In the genomic region with DNA sequence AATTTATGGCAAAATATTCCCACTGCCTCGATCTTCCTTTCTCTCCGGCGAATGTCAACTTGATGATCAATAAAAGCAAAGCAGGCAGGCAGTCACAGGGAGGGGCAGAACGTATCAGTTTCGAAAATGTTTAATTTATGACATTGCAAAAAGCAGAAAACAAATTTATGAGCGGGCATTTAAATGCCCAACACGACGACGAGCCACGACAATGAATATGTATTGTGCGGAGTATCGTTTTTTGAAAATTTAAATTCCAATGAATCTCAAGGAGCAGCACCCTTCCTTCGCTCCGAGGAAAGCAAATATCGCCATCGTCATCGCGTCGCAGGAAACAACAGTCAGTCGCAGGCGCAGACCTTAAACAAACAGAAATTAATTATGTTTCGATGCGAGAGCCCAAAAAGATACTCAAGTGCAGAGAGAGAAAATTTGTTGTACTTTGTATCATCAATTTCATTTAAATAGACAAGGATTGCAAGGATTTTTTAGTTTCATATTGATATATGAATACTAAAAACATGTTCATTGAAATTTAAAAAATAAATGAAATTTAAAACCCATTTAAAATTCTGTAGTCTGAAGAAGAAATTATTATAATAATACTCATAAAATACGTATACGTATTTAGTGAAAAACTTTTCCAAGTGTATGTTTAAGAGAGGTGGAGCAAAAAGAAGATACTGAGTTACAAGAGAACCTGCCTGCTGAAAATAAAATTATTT, we compare ENCODE assay signal across 1 fruit fly cellular context.
TF ChIP-seq lines count a peak whose summit lies in the region.

No protein-coding gene starts in this region.

TF ChIP-seq in whole organism, embryonic, 481 proteins besides CTCF, POLR2A, EP300 and RAD21 (continued from another document and continues in another):
- no peak for TF ChIP-seq ftz-f1 (GFP tag; optimal IDR thresholded peaks at IDR 0.05; lab: Kevin White, UChicago)
- TF ChIP-seq Sin3A (optimal IDR thresholded peaks at IDR 0.05; lab: Kevin White, UChicago): no peak
- TF ChIP-seq nmo (GFP tag; optimal IDR thresholded peaks at IDR 0.05; lab: Kevin White, UChicago): peak; percentile 80
- TF ChIP-seq CG3407 (GFP tag; optimal IDR thresholded peaks at IDR 0.05; lab: Kevin White, UChicago): peak; percentile 23
- peak; percentile 33 for TF ChIP-seq Asciz (GFP tag; optimal IDR thresholded peaks at IDR 0.05; lab: Kevin White, UChicago)
- peak; percentile 67 for TF ChIP-seq Sox100B (GFP tag; optimal IDR thresholded peaks at IDR 0.05; lab: Kevin White, UChicago)
- TF ChIP-seq tup (GFP tag; optimal IDR thresholded peaks at IDR 0.05; lab: Kevin White, UChicago): no peak
- no peak for TF ChIP-seq wek (GFP tag; optimal IDR thresholded peaks at IDR 0.05; lab: Kevin White, UChicago)
- TF ChIP-seq Hmx (GFP tag; optimal IDR thresholded peaks at IDR 0.05; lab: Kevin White, UChicago): no peak
- no peak for TF ChIP-seq nau (GFP tag; optimal IDR thresholded peaks at IDR 0.05; lab: Kevin White, UChicago)
- TF ChIP-seq mirr (GFP tag; optimal IDR thresholded peaks at IDR 0.05; lab: Kevin White, UChicago): no peak
- TF ChIP-seq yki (optimal IDR thresholded peaks at IDR 0.05; lab: Kevin White, UChicago): no peak
- peak; percentile 83 for TF ChIP-seq D19A (tag; optimal IDR thresholded peaks at IDR 0.05; lab: Kevin White, UChicago)
- TF ChIP-seq ewg (GFP tag; optimal IDR thresholded peaks at IDR 0.05; lab: Kevin White, UChicago): no peak
- TF ChIP-seq NK7.1 (GFP tag; optimal IDR thresholded peaks at IDR 0.05; lab: Kevin White, UChicago): no peak
- TF ChIP-seq CG6254 (GFP tag; optimal IDR thresholded peaks at IDR 0.05; lab: Kevin White, UChicago): peak; percentile 66
- TF ChIP-seq nerfin-1 (tag; optimal IDR thresholded peaks at IDR 0.05; lab: Kevin White, UChicago): peak; percentile 65
- peak; percentile 29 for TF ChIP-seq pros (GFP tag; optimal IDR thresholded peaks at IDR 0.05; lab: Kevin White, UChicago)
- TF ChIP-seq sim (GFP tag; IDR thresholded peaks at IDR 0.05; lab: Robert Waterston, UW): no peak
- TF ChIP-seq CG6854 (GFP tag; optimal IDR thresholded peaks at IDR 0.05; lab: Kevin White, UChicago): no peak
- no peak for TF ChIP-seq CG9215 (GFP tag; IDR thresholded peaks at IDR 0.05; lab: Robert Waterston, UW)
- TF ChIP-seq CG17829 (tag; optimal IDR thresholded peaks at IDR 0.05; lab: Kevin White, UChicago): peak; percentile 89
- peak; percentile 31 for TF ChIP-seq CG18476 (GFP tag; optimal IDR thresholded peaks at IDR 0.05; lab: Kevin White, UChicago)
- TF ChIP-seq CG15696 (tag; optimal IDR thresholded peaks at IDR 0.05; lab: Kevin White, UChicago): peak; percentile 90
- TF ChIP-seq CG10147 (GFP tag; optimal IDR thresholded peaks at IDR 0.05; lab: Kevin White, UChicago): peak; percentile 27
- no peak for TF ChIP-seq Optix (GFP tag; IDR thresholded peaks at IDR 0.05; lab: Robert Waterston, UW)
- TF ChIP-seq CG32772 (GFP tag; IDR thresholded peaks at IDR 0.05; lab: Robert Waterston, UW): peak; percentile 9; the same call in 1 of the 2 replicates
- TF ChIP-seq CG31388 (GFP tag; optimal IDR thresholded peaks at IDR 0.05; lab: Kevin White, UChicago): no peak
- TF ChIP-seq CG1602 (GFP tag; optimal IDR thresholded peaks at IDR 0.05; lab: Kevin White, UChicago): peak; percentile 44
- TF ChIP-seq CG7271 (tag; optimal IDR thresholded peaks at IDR 0.05; lab: Kevin White, UChicago): peak; percentile 54
- no peak for TF ChIP-seq CG8281 (tag; optimal IDR thresholded peaks at IDR 0.05; lab: Kevin White, UChicago)
- TF ChIP-seq CG4282 (GFP tag; optimal IDR thresholded peaks at IDR 0.05; lab: Kevin White, UChicago): no peak
- no peak for TF ChIP-seq wor (GFP tag; IDR thresholded peaks at IDR 0.05; lab: Robert Waterston, UW)
- no peak for TF ChIP-seq pum (GFP tag; optimal IDR thresholded peaks at IDR 0.05; lab: Kevin White, UChicago)
- peak; percentile 78 for TF ChIP-seq CoRest (tag; optimal IDR thresholded peaks at IDR 0.05; lab: Kevin White, UChicago)
- no peak for TF ChIP-seq D (optimal IDR thresholded peaks at IDR 0.05; lab: Kevin White, UChicago)
- TF ChIP-seq D (GFP tag; optimal IDR thresholded peaks at IDR 0.05; lab: Kevin White, UChicago): peak; percentile 63
- no peak for TF ChIP-seq sob (GFP tag; IDR thresholded peaks at IDR 0.05; lab: Robert Waterston, UW)
- TF ChIP-seq gcm (GFP tag; optimal IDR thresholded peaks at IDR 0.05; lab: Kevin White, UChicago): peak; percentile 85
- peak in 1 of 2 experiments; percentile 58 for TF ChIP-seq Hr51 (GFP tag; optimal IDR thresholded peaks at IDR 0.05; lab: Kevin White, UChicago)
- TF ChIP-seq Elba2 (GFP tag; optimal IDR thresholded peaks at IDR 0.05; lab: Kevin White, UChicago): no peak
- TF ChIP-seq CG11723 (GFP tag; optimal IDR thresholded peaks at IDR 0.05; lab: Kevin White, UChicago): no peak
- no peak for TF ChIP-seq CG7372 (GFP tag; IDR thresholded peaks at IDR 0.05; lab: Robert Waterston, UW)
- TF ChIP-seq Max (GFP tag; optimal IDR thresholded peaks at IDR 0.05; lab: Kevin White, UChicago): no peak
- TF ChIP-seq org-1 (GFP tag; optimal IDR thresholded peaks at IDR 0.05; lab: Kevin White, UChicago): peak; percentile 14
- no peak for TF ChIP-seq Side (GFP tag; optimal IDR thresholded peaks at IDR 0.05; lab: Kevin White, UChicago)
- TF ChIP-seq pan (optimal IDR thresholded peaks at IDR 0.05; lab: Kevin White, UChicago): no peak
- no peak for TF ChIP-seq pan (GFP tag; optimal IDR thresholded peaks at IDR 0.05 in 1 of 2, IDR thresholded peaks at IDR 0.05 in 1 of 2)
- peak; percentile 56 for TF ChIP-seq vvl (GFP tag; IDR thresholded peaks at IDR 0.05; lab: Robert Waterston, UW)
- peak; percentile 41; the same call in 2 of the 3 replicates for TF ChIP-seq dysf (GFP tag; IDR thresholded peaks at IDR 0.05; lab: Robert Waterston, UW)
- no peak for TF ChIP-seq CG12071 (GFP tag; optimal IDR thresholded peaks at IDR 0.05; lab: Kevin White, UChicago)
- TF ChIP-seq ab (GFP tag; optimal IDR thresholded peaks at IDR 0.05; lab: Kevin White, UChicago): no peak
- TF ChIP-seq row (GFP tag; IDR thresholded peaks at IDR 0.05; lab: Robert Waterston, UW): peak; percentile 57
- TF ChIP-seq dmrt99B (tag; optimal IDR thresholded peaks at IDR 0.05; lab: Kevin White, UChicago): peak; percentile 76
- no peak for TF ChIP-seq sug (tag; optimal IDR thresholded peaks at IDR 0.05; lab: Kevin White, UChicago)
- TF ChIP-seq Meics (GFP tag; optimal IDR thresholded peaks at IDR 0.05; lab: Kevin White, UChicago): peak; percentile 43
- no peak for TF ChIP-seq CG3995 (GFP tag; optimal IDR thresholded peaks at IDR 0.05; lab: Kevin White, UChicago)
- TF ChIP-seq mld (GFP tag; IDR thresholded peaks at IDR 0.05; lab: Robert Waterston, UW; ENCODE audit: partially characterized antibody): no peak
- TF ChIP-seq CG2199 (GFP tag; IDR thresholded peaks at IDR 0.05; lab: Robert Waterston, UW): peak; percentile 75; the same call in 2 of the 3 replicates
- peak; percentile 82 for TF ChIP-seq phol (tag; optimal IDR thresholded peaks at IDR 0.05; lab: Kevin White, UChicago)
- TF ChIP-seq CG14667 (GFP tag; IDR thresholded peaks at IDR 0.05; lab: Robert Waterston, UW): peak; percentile 17; the same call in 1 of the 2 replicates
- TF ChIP-seq CG11398 (GFP tag; optimal IDR thresholded peaks at IDR 0.05; lab: Kevin White, UChicago): no peak
- TF ChIP-seq CG13424 (tag; optimal IDR thresholded peaks at IDR 0.05; lab: Kevin White, UChicago): peak; percentile 67
- TF ChIP-seq danr (GFP tag; IDR thresholded peaks at IDR 0.05; lab: Robert Waterston, UW): no peak
- no peak for TF ChIP-seq ATbp (GFP tag; optimal IDR thresholded peaks at IDR 0.05; lab: Kevin White, UChicago)
- peak; percentile 15 for TF ChIP-seq fd102C (GFP tag; optimal IDR thresholded peaks at IDR 0.05; lab: Kevin White, UChicago)
- TF ChIP-seq CG18599 (GFP tag; optimal IDR thresholded peaks at IDR 0.05; lab: Kevin White, UChicago): no peak
- peak; percentile 40; the same call in 1 of the 2 replicates for TF ChIP-seq ara (GFP tag; IDR thresholded peaks at IDR 0.05; lab: Robert Waterston, UW)
- peak; percentile 14 for TF ChIP-seq stwl (tag; optimal IDR thresholded peaks at IDR 0.05; lab: Kevin White, UChicago)
- no peak for TF ChIP-seq CG4707 (GFP tag; optimal IDR thresholded peaks at IDR 0.05; lab: Kevin White, UChicago)
- no peak for TF ChIP-seq Scr (GFP tag; IDR thresholded peaks at IDR 0.05; lab: Robert Waterston, UW; ENCODE audit: partially characterized antibody)
- TF ChIP-seq hkb (optimal IDR thresholded peaks at IDR 0.05; lab: Kevin White, UChicago): no peak
- 0 out of 2 replicates have a peak, but pooled peaks have one; percentile 29 for TF ChIP-seq hkb (GFP tag; IDR thresholded peaks at IDR 0.05; lab: Robert Waterston, UW)
- TF ChIP-seq grn (GFP tag; optimal IDR thresholded peaks at IDR 0.05; lab: Kevin White, UChicago): no peak
- peak; percentile 47; the same call in 1 of the 3 replicates for TF ChIP-seq zfh1 (GFP tag; IDR thresholded peaks at IDR 0.05; lab: Robert Waterston, UW)
- TF ChIP-seq lmd (GFP tag; IDR thresholded peaks at IDR 0.05; lab: Robert Waterston, UW): peak; percentile 26; the same call in 1 of the 2 replicates
- peak; percentile 0 for TF ChIP-seq CG2116 (GFP tag; optimal IDR thresholded peaks at IDR 0.05; lab: Kevin White, UChicago)
- TF ChIP-seq H2.0 (GFP tag; IDR thresholded peaks at IDR 0.05; lab: Robert Waterston, UW): no peak
- TF ChIP-seq CG16815 (GFP tag; optimal IDR thresholded peaks at IDR 0.05; lab: Kevin White, UChicago): peak; percentile 26
- TF ChIP-seq CG17912 (GFP tag; optimal IDR thresholded peaks at IDR 0.05; lab: Kevin White, UChicago): no peak
- peak; percentile 60 for TF ChIP-seq twi (tag; optimal IDR thresholded peaks at IDR 0.05; lab: Kevin White, UChicago)
- no peak for TF ChIP-seq peb (GFP tag; IDR thresholded peaks at IDR 0.05; lab: Robert Waterston, UW)
- no peak; the same call in 1 of the 2 replicates for TF ChIP-seq ranshi (GFP tag; IDR thresholded peaks at IDR 0.05; lab: Robert Waterston, UW)
- no peak for TF ChIP-seq Sry-δ (GFP tag; optimal IDR thresholded peaks at IDR 0.05; lab: Kevin White, UChicago)
- no peak for TF ChIP-seq eve (GFP tag; optimal IDR thresholded peaks at IDR 0.05; lab: Kevin White, UChicago)
- TF ChIP-seq ci (GFP tag; IDR thresholded peaks at IDR 0.05; lab: Robert Waterston, UW): no peak
- peak; percentile 10 for TF ChIP-seq CG8290 (GFP tag; optimal IDR thresholded peaks at IDR 0.05; lab: Kevin White, UChicago)
- no peak for TF ChIP-seq CG8290 (tag; optimal IDR thresholded peaks at IDR 0.05; lab: Kevin White, UChicago)
- TF ChIP-seq CkIIα-i1 (GFP tag; IDR thresholded peaks at IDR 0.05; lab: Robert Waterston, UW): no peak
- no peak for TF ChIP-seq br (optimal IDR thresholded peaks at IDR 0.05; lab: Kevin White, UChicago)
- TF ChIP-seq jigr1 (GFP tag; IDR thresholded peaks at IDR 0.05; lab: Robert Waterston, UW): no peak
- no peak for TF ChIP-seq Camta (GFP tag; optimal IDR thresholded peaks at IDR 0.05; lab: Kevin White, UChicago)
- TF ChIP-seq BtbVII (GFP tag; optimal IDR thresholded peaks at IDR 0.05; lab: Kevin White, UChicago): no peak
- peak; percentile 47 for TF ChIP-seq nom (GFP tag; optimal IDR thresholded peaks at IDR 0.05; lab: Kevin White, UChicago)
- TF ChIP-seq dimm (GFP tag; IDR thresholded peaks at IDR 0.05; lab: Robert Waterston, UW): no peak
- TF ChIP-seq esg (GFP tag; conservative IDR thresholded peaks at IDR 0.05; lab: Robert Waterston, UW): no peak
- no peak for TF ChIP-seq Ada2b (GFP tag; IDR thresholded peaks at IDR 0.05; lab: Robert Waterston, UW)
- TF ChIP-seq Mad (GFP tag; optimal IDR thresholded peaks at IDR 0.05; lab: Kevin White, UChicago): no peak
- no peak for TF ChIP-seq fu2 (GFP tag; optimal IDR thresholded peaks at IDR 0.05; lab: Kevin White, UChicago)
- TF ChIP-seq ttk (GFP tag; IDR thresholded peaks at IDR 0.05; lab: Robert Waterston, UW): no peak
- TF ChIP-seq CG7928 (GFP tag; optimal IDR thresholded peaks at IDR 0.05; lab: Kevin White, UChicago): no peak
- TF ChIP-seq CG12219 (GFP tag; optimal IDR thresholded peaks at IDR 0.05; lab: Kevin White, UChicago): no peak
- no peak for TF ChIP-seq nerfin-2 (GFP tag; IDR thresholded peaks at IDR 0.05; lab: Robert Waterston, UW; ENCODE audit: partially characterized antibody)
- peak; percentile 37; the same call in 1 of the 2 replicates for TF ChIP-seq Awh (GFP tag; IDR thresholded peaks at IDR 0.05; lab: Robert Waterston, UW)
- peak; percentile 43 for TF ChIP-seq CG17328 (GFP tag; IDR thresholded peaks at IDR 0.05; lab: Robert Waterston, UW)
- TF ChIP-seq Hsf (GFP tag; optimal IDR thresholded peaks at IDR 0.05; lab: Kevin White, UChicago): no peak
- TF ChIP-seq crc (GFP tag; optimal IDR thresholded peaks at IDR 0.05; lab: Kevin White, UChicago): no peak
- TF ChIP-seq CG17802 (tag; optimal IDR thresholded peaks at IDR 0.05; lab: Kevin White, UChicago): no peak
- no peak for TF ChIP-seq Lpt (GFP tag; optimal IDR thresholded peaks at IDR 0.05; lab: Kevin White, UChicago)
- peak; percentile 80 for TF ChIP-seq Blimp-1 (GFP tag; optimal IDR thresholded peaks at IDR 0.05; lab: Kevin White, UChicago)
- TF ChIP-seq tll (GFP tag; optimal IDR thresholded peaks at IDR 0.05; lab: Kevin White, UChicago): peak in 1 of 2 experiments; percentile 3
- TF ChIP-seq CG9817 (tag; optimal IDR thresholded peaks at IDR 0.05; lab: Kevin White, UChicago): no peak
- no peak for TF ChIP-seq CG11456 (GFP tag; IDR thresholded peaks at IDR 0.05; lab: Robert Waterston, UW)
- TF ChIP-seq B-H1 (GFP tag; IDR thresholded peaks at IDR 0.05; lab: Robert Waterston, UW): no peak
- TF ChIP-seq gcm2 (GFP tag; optimal IDR thresholded peaks at IDR 0.05; lab: Kevin White, UChicago): no peak
- TF ChIP-seq cg (GFP tag; optimal IDR thresholded peaks at IDR 0.05; lab: Kevin White, UChicago): no peak
- peak; percentile 5 for TF ChIP-seq CG18619 (GFP tag; optimal IDR thresholded peaks at IDR 0.05; lab: Kevin White, UChicago)
- TF ChIP-seq CG34224 (GFP tag; IDR thresholded peaks at IDR 0.05; lab: Robert Waterston, UW; ENCODE audit: partially characterized antibody): no peak
- no peak for TF ChIP-seq Lim3 (GFP tag; IDR thresholded peaks at IDR 0.05; lab: Robert Waterston, UW)
- TF ChIP-seq crp (GFP tag; optimal IDR thresholded peaks at IDR 0.05; lab: Kevin White, UChicago): no peak
- TF ChIP-seq CG3065 (GFP tag; optimal IDR thresholded peaks at IDR 0.05; lab: Kevin White, UChicago): peak; percentile 31
- peak; percentile 22 for TF ChIP-seq CG12155 (GFP tag; optimal IDR thresholded peaks at IDR 0.05; lab: Kevin White, UChicago)
- no peak for TF ChIP-seq Dll (GFP tag; IDR thresholded peaks at IDR 0.05; lab: Robert Waterston, UW; ENCODE audit: partially characterized antibody)
- TF ChIP-seq CG9797 (GFP tag; optimal IDR thresholded peaks at IDR 0.05; lab: Kevin White, UChicago): no peak
- no peak; the same call in 1 of the 2 replicates for TF ChIP-seq sisA (GFP tag; IDR thresholded peaks at IDR 0.05; lab: Robert Waterston, UW)
- TF ChIP-seq CG8089 (GFP tag; optimal IDR thresholded peaks at IDR 0.05; lab: Kevin White, UChicago): no peak
